Fruit fly (Drosophila melanogaster) whole organism, prepupa: Measurements from ENCODE around the gene inaF-A.

Source experiments
- Blimp-1 ChIP-seq: fragments of 200-800 bp; sonication (Bioruptor generic); optimal IDR thresholded peaks from 3 replicates; lab custom pipeline; 2017; ENCODE audit warnings: missing biosample characterization, missing genetic modification characterization, mild to moderate bottlenecking, moderate library complexity, missing genetic modification reagents
- CG10631 ChIP-seq: fragments of 200-800 bp; sonication (Bioruptor generic); optimal IDR thresholded peaks from 2 replicates; lab custom pipeline; 2016; ENCODE audit warnings: missing biosample characterization, missing genetic modification characterization
- CG10669 ChIP-seq: fragments of 200-800 bp; sonication (Bioruptor generic); optimal IDR thresholded peaks from 3 replicates; lab custom pipeline; 2018; ENCODE audit warnings: missing biosample characterization, mild to moderate bottlenecking, missing genetic modification characterization, moderate library complexity
- CG11294 ChIP-seq: fragments of 200-800 bp; sonication (Bioruptor generic); IDR thresholded peaks from 2 replicates; pipeline ENCODE4 v1.3.6; 2022; ENCODE audit warnings: missing biosample characterization, missing genetic modification characterization
- CG11762 ChIP-seq: fragments of 200-800 bp; sonication (Bioruptor generic); optimal IDR thresholded peaks from 3 replicates; lab custom pipeline; 2016; ENCODE audit warnings: missing biosample characterization, missing genetic modification characterization; ENCODE audit not compliant: insufficient read depth
- CG11902 ChIP-seq: fragments of 200-800 bp; sonication (Bioruptor generic); optimal IDR thresholded peaks from 3 replicates; lab custom pipeline; 2016; ENCODE audit warnings: missing biosample characterization, missing genetic modification characterization
- CG1621 ChIP-seq: fragments of 200-800 bp; sonication (Bioruptor generic); optimal IDR thresholded peaks from 3 replicates; lab custom pipeline; 2018; ENCODE audit warnings: missing biosample characterization, mild to moderate bottlenecking, missing genetic modification characterization
- CG3032 ChIP-seq: fragments of 200-800 bp; optimal IDR thresholded peaks from 2 replicates; lab custom pipeline; 2019; ENCODE audit warnings: missing biosample characterization, mild to moderate bottlenecking, missing genetic modification characterization, moderate library complexity
- CG31627 ChIP-seq: fragments of 200-800 bp; sonication (Bioruptor generic); optimal IDR thresholded peaks from 3 replicates; lab custom pipeline; 2016; ENCODE audit warnings: missing biosample characterization, missing genetic modification characterization
- CG32006 ChIP-seq: fragments of 200-800 bp; sonication (Bioruptor generic); optimal IDR thresholded peaks from 3 replicates; lab custom pipeline; 2017; ENCODE audit warnings: missing biosample characterization, mild to moderate bottlenecking, missing genetic modification characterization
- CG34406 ChIP-seq: fragments of 200-800 bp; sonication (Bioruptor generic); optimal IDR thresholded peaks from 3 replicates; lab custom pipeline; 2016; ENCODE audit warnings: missing biosample characterization, missing genetic modification characterization
- CG3919 ChIP-seq: fragments of 200-800 bp; sonication (Bioruptor generic); optimal IDR thresholded peaks from 3 replicates; lab custom pipeline; 2016; ENCODE audit warnings: missing biosample characterization, missing genetic modification characterization
- CG4318 ChIP-seq: fragments of 200-800 bp; sonication (Bioruptor generic); optimal IDR thresholded peaks from 3 replicates; lab custom pipeline; 2017; ENCODE audit warnings: missing biosample characterization, mild to moderate bottlenecking, missing genetic modification characterization
- CG6163 ChIP-seq: fragments of 200-800 bp; sonication (Bioruptor generic); IDR thresholded peaks from 3 replicates; pipeline ENCODE4 v1.3.6; 2022; ENCODE audit warnings: missing biosample characterization, missing genetic modification characterization
- CG6276 ChIP-seq: fragments of 200-800 bp; sonication (Bioruptor generic); optimal IDR thresholded peaks from 2 replicates; lab custom pipeline; 2017; ENCODE audit warnings: missing biosample characterization, mild to moderate bottlenecking, missing genetic modification characterization
- CG6792 ChIP-seq: fragments of 200-800 bp; sonication (Bioruptor generic); optimal IDR thresholded peaks from 3 replicates; lab custom pipeline; 2016; ENCODE audit warnings: missing biosample characterization, missing genetic modification characterization
- CG6854 ChIP-seq: fragments of 200-800 bp; sonication (Bioruptor generic); optimal IDR thresholded peaks from 2 replicates; lab custom pipeline; 2017; ENCODE audit warnings: missing biosample characterization, mild to moderate bottlenecking, missing genetic modification characterization
- CG8119 ChIP-seq: fragments of 200-800 bp; sonication (Bioruptor generic); IDR thresholded peaks from 3 replicates; pipeline ENCODE4 v1.3.6; 2022; ENCODE audit warnings: missing biosample characterization, missing genetic modification characterization
- CG8319 ChIP-seq: fragments of 200-800 bp; sonication (Bioruptor generic); optimal IDR thresholded peaks from 3 replicates; lab custom pipeline; 2016; ENCODE audit warnings: missing biosample characterization, missing genetic modification characterization
- CG8632 ChIP-seq: fragments of 200-800 bp; sonication (Bioruptor generic); optimal IDR thresholded peaks from 3 replicates; lab custom pipeline; 2016; ENCODE audit warnings: missing biosample characterization, missing genetic modification characterization
- CG9139 ChIP-seq: fragments of 200-800 bp; sonication (Bioruptor generic); optimal IDR thresholded peaks from 3 replicates; lab custom pipeline; 2017; ENCODE audit warnings: missing biosample characterization, mild to moderate bottlenecking, missing genetic modification characterization
- Eip75B ChIP-seq: fragments of 200-800 bp; sonication (Bioruptor generic); optimal IDR thresholded peaks from 3 replicates; lab custom pipeline; 2016; ENCODE audit warnings: missing biosample characterization, missing genetic modification characterization
- Eip78C ChIP-seq: fragments of 200-800 bp; sonication (Bioruptor generic); peaks from one replicate; lab custom pipeline; 2016; ENCODE audit warnings: missing biosample characterization, missing genetic modification characterization
- Eip93F ChIP-seq: fragments of 200-800 bp; sonication (Bioruptor generic); optimal IDR thresholded peaks from 2 replicates; lab custom pipeline; 2016; ENCODE audit warnings: missing biosample characterization, mild to moderate bottlenecking, missing genetic modification characterization
- Hr38 ChIP-seq: sonication (Bioruptor generic); optimal IDR thresholded peaks from 2 replicates; lab custom pipeline; 2016; ENCODE audit warnings: missing biosample characterization, missing genetic modification characterization
- Hr39 ChIP-seq: fragments of 200-800 bp; sonication (Bioruptor generic); optimal IDR thresholded peaks from 2 replicates; lab custom pipeline; 2016; ENCODE audit warnings: missing biosample characterization, missing genetic modification characterization
- Hr4 ChIP-seq: fragments of 200-800 bp; sonication (Bioruptor generic); optimal IDR thresholded peaks from 3 replicates; lab custom pipeline; 2016; ENCODE audit warnings: missing biosample characterization, missing genetic modification characterization
- Lpt ChIP-seq: fragments of 200-800 bp; sonication (Bioruptor generic); optimal IDR thresholded peaks from 3 replicates; lab custom pipeline; 2016; ENCODE audit warnings: missing biosample characterization, missing genetic modification characterization
- OdsH ChIP-seq: fragments of 200-800 bp; sonication (Bioruptor generic); optimal IDR thresholded peaks from 3 replicates; lab custom pipeline; 2016; ENCODE audit warnings: missing biosample characterization, missing genetic modification characterization
- Smox ChIP-seq: fragments of 200-800 bp; sonication (Bioruptor generic); optimal IDR thresholded peaks from 3 replicates; lab custom pipeline; 2016; ENCODE audit warnings: missing biosample characterization, missing genetic modification characterization
- Sox102F ChIP-seq: fragments of 200-800 bp; sonication (Bioruptor generic); optimal IDR thresholded peaks from 2 replicates; lab custom pipeline; 2016; ENCODE audit warnings: missing biosample characterization, mild to moderate bottlenecking, missing genetic modification characterization
- Sox14 ChIP-seq: fragments of 200-800 bp; sonication (Bioruptor generic); optimal IDR thresholded peaks from 3 replicates; lab custom pipeline; 2016; ENCODE audit warnings: missing biosample characterization, missing genetic modification characterization
- Sox15 ChIP-seq: fragments of 200-800 bp; sonication (Bioruptor generic); optimal IDR thresholded peaks from 3 replicates; lab custom pipeline; 2016; ENCODE audit warnings: missing biosample characterization, missing genetic modification characterization
- achi ChIP-seq: fragments of 200-800 bp; sonication (Bioruptor generic); optimal IDR thresholded peaks from 3 replicates; lab custom pipeline; 2016; ENCODE audit warnings: missing biosample characterization, missing genetic modification characterization
- acj6 ChIP-seq: fragments of 200-800 bp; sonication (Bioruptor generic); optimal IDR thresholded peaks from 3 replicates; lab custom pipeline; 2016; ENCODE audit warnings: missing biosample characterization, missing genetic modification characterization
- cyc ChIP-seq: fragments of 200-800 bp; sonication (Bioruptor generic); optimal IDR thresholded peaks from 3 replicates; lab custom pipeline; 2016; ENCODE audit warnings: missing biosample characterization, missing genetic modification characterization
- dac ChIP-seq: fragments of 200-800 bp; sonication (Bioruptor generic); optimal IDR thresholded peaks from 2 replicates; lab custom pipeline; 2017; ENCODE audit warnings: missing biosample characterization, mild to moderate bottlenecking, missing genetic modification characterization
- dsx ChIP-seq: fragments of 200-800 bp; optimal IDR thresholded peaks from 3 replicates; lab custom pipeline; 2019; ENCODE audit warnings: missing biosample characterization, mild to moderate bottlenecking, missing genetic modification characterization, moderate library complexity; ENCODE audit not compliant: poor library complexity, severe bottlenecking
- eg ChIP-seq: fragments of 200-800 bp; sonication (Bioruptor generic); IDR thresholded peaks from 3 replicates; pipeline ENCODE4 v1.3.6; 2022; ENCODE audit warnings: missing biosample characterization, missing genetic modification characterization
- fd59A ChIP-seq: fragments of 200-800 bp; sonication (Bioruptor generic); optimal IDR thresholded peaks from 2 replicates; lab custom pipeline; 2017; ENCODE audit warnings: missing biosample characterization, mild to moderate bottlenecking, missing genetic modification characterization, missing genetic modification reagents
- fkh ChIP-seq: fragments of 200-800 bp; sonication (Bioruptor generic); optimal IDR thresholded peaks from 3 replicates; lab custom pipeline; 2017; ENCODE audit warnings: missing biosample characterization, mild to moderate bottlenecking, missing genetic modification characterization, moderate library complexity
- lz ChIP-seq: fragments of 200-800 bp; sonication (Bioruptor generic); optimal IDR thresholded peaks from 3 replicates; lab custom pipeline; 2016; ENCODE audit warnings: missing biosample characterization, missing genetic modification characterization
- pdm3 ChIP-seq: fragments of 200-800 bp; sonication (Bioruptor generic); optimal IDR thresholded peaks from 3 replicates; lab custom pipeline; 2016; ENCODE audit warnings: missing biosample characterization, missing genetic modification characterization
- spab ChIP-seq: fragments of 200-800 bp; sonication (Bioruptor generic); optimal IDR thresholded peaks from 2 replicates; lab custom pipeline; 2017; ENCODE audit warnings: missing biosample characterization, mild to moderate bottlenecking, missing genetic modification characterization, missing genetic modification reagents
- ss ChIP-seq, 2 experiments: fragments of 200-800 bp; sonication (Bioruptor generic); optimal IDR thresholded peaks; 2 replicates in 1 of 2; 3 replicates in 1 of 2; lab custom pipeline; 2017 to 2018; ENCODE audit warnings: mild to moderate bottlenecking in 2 of 2, missing biosample characterization in 2 of 2, missing genetic modification characterization in 2 of 2, moderate library complexity in 1 of 2
- svp ChIP-seq: fragments of 200-800 bp; sonication (Bioruptor generic); peaks from one replicate; lab custom pipeline; 2016; ENCODE audit warnings: missing biosample characterization, missing genetic modification characterization
- topi ChIP-seq: fragments of 200-800 bp; sonication (Bioruptor generic); optimal IDR thresholded peaks from 3 replicates; lab custom pipeline; 2016; ENCODE audit warnings: missing biosample characterization, missing genetic modification characterization
- vri ChIP-seq: fragments of 200-800 bp; sonication (Bioruptor generic); optimal IDR thresholded peaks from 3 replicates; lab custom pipeline; 2016; ENCODE audit warnings: missing biosample characterization, mild to moderate bottlenecking, missing genetic modification characterization

The inaF-A gene

DNA sequence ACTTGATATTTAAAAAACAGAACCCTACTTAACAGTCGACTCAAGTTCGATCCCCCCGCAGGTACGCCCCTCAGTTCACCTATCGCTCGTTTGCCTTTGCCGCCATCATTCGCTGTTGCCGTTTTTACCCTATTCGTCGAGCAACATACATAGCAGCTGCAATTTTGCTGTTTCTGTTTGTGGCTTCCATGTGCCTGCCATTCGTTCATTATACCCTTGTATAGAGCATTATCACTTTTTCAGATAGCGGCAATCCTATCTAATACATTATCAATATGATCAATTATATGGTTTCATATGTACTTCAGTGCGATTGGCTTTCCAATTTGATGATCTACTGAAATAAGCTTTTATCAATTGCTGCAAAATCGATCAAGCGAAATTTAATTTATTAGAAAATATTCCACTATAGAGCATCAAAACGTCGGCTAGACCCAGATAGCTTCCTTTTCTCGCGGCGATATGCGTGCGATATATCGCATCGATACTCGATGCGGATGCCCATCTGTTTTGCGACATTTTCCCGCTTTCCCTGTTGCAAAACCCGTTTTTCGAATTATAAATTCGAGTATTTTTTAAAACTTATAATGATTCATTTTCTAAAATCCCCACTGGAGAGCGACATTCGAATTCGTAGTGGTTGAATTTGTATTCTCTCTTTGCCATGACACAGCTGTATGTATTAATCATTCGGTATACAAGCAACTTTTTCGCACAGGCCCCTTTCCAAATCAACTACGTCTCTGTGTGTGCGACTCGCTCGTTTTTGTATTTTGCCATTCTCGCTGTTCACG, 17.6 kb downstream of the inaF-A start (continued):
- peak; percentile 90 for TF ChIP-seq cyc (GFP tag; lab: Kevin White, UChicago)
- TF ChIP-seq pdm3 (GFP tag; lab: Kevin White, UChicago) = peak; percentile 89
- TF ChIP-seq Hr4 (GFP tag; lab: Kevin White, UChicago) = peak; percentile 87
- TF ChIP-seq fkh (GFP tag; lab: Kevin White, UChicago) = peak; percentile 37
- TF ChIP-seq Blimp-1 (GFP tag; lab: Kevin White, UChicago) = peak; percentile 75
- TF ChIP-seq CG31627 (GFP tag; lab: Kevin White, UChicago) = peak; percentile 88
- TF ChIP-seq vri (GFP tag; lab: Kevin White, UChicago) = peak; percentile 76
- peak; percentile 92 for TF ChIP-seq OdsH
- peak; percentile 77 for TF ChIP-seq eg (GFP tag; lab: Robert Waterston, UW)
- no peak for TF ChIP-seq Hr38 (GFP tag; lab: Kevin White, UChicago)
- TF ChIP-seq CG32006 (GFP tag; lab: Kevin White, UChicago) = peak; percentile 94
- TF ChIP-seq Lpt (GFP tag; lab: Kevin White, UChicago) = peak; percentile 87
- peak; percentile 89 for TF ChIP-seq CG3919 (GFP tag; lab: Kevin White, UChicago)
- TF ChIP-seq CG8119 (GFP tag; lab: Robert Waterston, UW) = peak; percentile 93
- TF ChIP-seq Eip78C (GFP tag; lab: Kevin White, UChicago) = peak; percentile 99
- peak; percentile 87 for TF ChIP-seq acj6
- TF ChIP-seq CG10669 (GFP tag; lab: Kevin White, UChicago) = peak; percentile 94
- TF ChIP-seq CG6854 = peak; percentile 75
- TF ChIP-seq CG8319 = peak; percentile 81
- TF ChIP-seq fd59A (GFP tag; lab: Kevin White, UChicago) = peak; percentile 86
- TF ChIP-seq CG6792 (GFP tag; lab: Kevin White, UChicago) = peak; percentile 85
- peak; percentile 85 for TF ChIP-seq CG11902 (GFP tag; lab: Kevin White, UChicago)
- TF ChIP-seq ss (GFP tag; optimal IDR thresholded peaks at IDR 0.05; lab: Kevin White, UChicago) = peak; percentile 88 to 95
- TF ChIP-seq Eip93F (GFP tag; lab: Kevin White, UChicago) = peak; percentile 77
- TF ChIP-seq Smox (GFP tag; lab: Kevin White, UChicago) = peak; percentile 89
- TF ChIP-seq spab = peak; percentile 86
- peak; percentile 84 for TF ChIP-seq CG9139 (GFP tag; lab: Kevin White, UChicago)
- peak; percentile 93 for TF ChIP-seq CG6276 (GFP tag; lab: Kevin White, UChicago)
- TF ChIP-seq CG3032 = peak; percentile 92
- TF ChIP-seq dac (GFP tag; lab: Kevin White, UChicago) = peak; percentile 73
- TF ChIP-seq achi = peak; percentile 82
- peak; percentile 91 for TF ChIP-seq CG8632
- TF ChIP-seq CG1621 (tag; lab: Kevin White, UChicago) = peak; percentile 80
- peak; percentile 90 for TF ChIP-seq lz (GFP tag; lab: Kevin White, UChicago)
- TF ChIP-seq Eip75B (GFP tag; lab: Kevin White, UChicago) = peak; percentile 89

DNA sequence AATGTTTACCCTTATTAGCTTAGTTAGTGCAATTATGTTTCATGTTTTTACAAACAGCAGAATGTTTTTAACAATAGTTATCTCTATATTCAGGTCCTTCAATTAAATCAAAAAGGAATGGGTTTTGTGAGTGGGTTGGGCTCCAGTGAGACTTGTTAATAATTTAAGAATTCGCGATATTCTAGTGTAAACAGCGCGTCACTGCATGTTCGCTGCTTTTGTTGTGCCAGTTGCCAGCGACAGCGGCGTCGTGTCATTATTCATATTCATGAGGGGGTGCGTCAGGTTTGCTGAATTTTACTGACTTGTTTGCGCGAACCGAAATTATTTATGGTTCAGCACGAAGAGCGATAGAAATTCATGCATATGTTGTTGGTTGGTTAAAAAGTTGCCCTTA, 18.4 kb downstream of the inaF-A start, which contains the start of gene Amun:
TSS of gene Amun (minus strand) at position 303 of the 397 bp plus-strand sequence.
- 0 out of 3 replicates have a peak, but pooled peaks have one; percentile 20 for TF ChIP-seq CG8119 (GFP tag; lab: Robert Waterston, UW)
- TF ChIP-seq OdsH = peak; percentile 53
- peak; percentile 5 for TF ChIP-seq Hr4 (GFP tag; lab: Kevin White, UChicago)
- TF ChIP-seq fkh (GFP tag; lab: Kevin White, UChicago) = peak; percentile 62
- TF ChIP-seq CG34406 (GFP tag; lab: Kevin White, UChicago) = no peak
- TF ChIP-seq dsx (GFP tag; lab: Kevin White, UChicago) = peak; percentile 38
- TF ChIP-seq Sox15 (GFP tag; lab: Kevin White, UChicago) = no peak
- peak; percentile 41 for TF ChIP-seq vri (GFP tag; lab: Kevin White, UChicago)
- TF ChIP-seq CG10631 (GFP tag; lab: Kevin White, UChicago) = peak; percentile 16
- TF ChIP-seq Sox102F (GFP tag; lab: Kevin White, UChicago) = no peak
- TF ChIP-seq CG11294 (GFP tag; lab: Robert Waterston, UW) = no peak; the same call in 1 of the 2 replicates
- peak; percentile 43 for TF ChIP-seq Sox14
- TF ChIP-seq CG4318 (GFP tag; lab: Kevin White, UChicago) = peak; percentile 16
- peak; percentile 11 for TF ChIP-seq achi
- no peak; the same call in none of the 3 replicates for TF ChIP-seq CG6163
- TF ChIP-seq CG11762 = no peak
- TF ChIP-seq Smox (GFP tag; lab: Kevin White, UChicago) = peak; percentile 63
- no peak for TF ChIP-seq Blimp-1 (GFP tag; lab: Kevin White, UChicago)
- TF ChIP-seq CG8632 = no peak
- TF ChIP-seq Lpt (GFP tag; lab: Kevin White, UChicago) = no peak
- TF ChIP-seq fd59A (GFP tag; lab: Kevin White, UChicago) = peak; percentile 26
- TF ChIP-seq Hr39 (GFP tag; lab: Kevin White, UChicago) = peak; percentile 63
- TF ChIP-seq topi (GFP tag; lab: Kevin White, UChicago) = peak; percentile 39
- no peak for TF ChIP-seq CG8319
- peak; percentile 41 for TF ChIP-seq svp
